Worm (Caenorhabditis elegans) whole organism, L1 larva: Measurements from ENCODE around the gene srw-7.
A peak's percentile ranks its signal among the peaks of the same experiment; 100 is the strongest.

Experiments used
- C16A3.4 ChIP-seq: fragments of 150-350 bp; optimal IDR thresholded peaks from 2 replicates; lab custom pipeline; 2014; ENCODE audit warnings: missing biosample characterization, missing genetic modification characterization
- aha-1 ChIP-seq: fragments of 150-350 bp; optimal IDR thresholded peaks from 2 replicates; lab custom pipeline; 2014; ENCODE audit warnings: missing biosample characterization, missing genetic modification characterization
- aly-2 ChIP-seq: fragments of 150-350 bp; optimal IDR thresholded peaks from 2 replicates; lab custom pipeline; 2014; ENCODE audit warnings: missing biosample characterization, missing genetic modification characterization
- blmp-1 ChIP-seq: fragments of 150-350 bp; optimal IDR thresholded peaks from 2 replicates; lab custom pipeline; 2014; ENCODE audit warnings: missing biosample characterization, missing genetic modification characterization
- ceh-63 ChIP-seq: fragments of 200-800 bp; sonication (Bioruptor generic); optimal IDR thresholded peaks from 2 replicates; lab custom pipeline; 2018; ENCODE audit warnings: mild to moderate bottlenecking, missing genetic modification characterization, missing compliant biosample characterization
- ceh-82 ChIP-seq, 3 experiments: fragments of 150-350 bp in 1 of 3; sonication (generic microtip) in 2 of 3; optimal IDR thresholded peaks; 2 replicates each; lab custom pipeline; 2014 to 2017; ENCODE audit warnings: missing biosample characterization in 3 of 3, missing genetic modification characterization in 3 of 3
- dpl-1 ChIP-seq, 3 experiments: fragments of 150-350 bp in 2 of 3; sonication (generic microtip) in 1 of 3; optimal IDR thresholded peaks; 2 replicates each; lab custom pipeline; 2014 to 2017; ENCODE audit warnings: missing biosample characterization in 3 of 3, missing genetic modification characterization in 3 of 3, missing genetic modification reagents in 3 of 3
- efl-1 ChIP-seq, 4 experiments: fragments of 150-350 bp; optimal IDR thresholded peaks in 3 of 4; peaks in 1 of 4; 1 replicate in 1 of 4; 2 replicates in 3 of 4; lab custom pipeline; 2014; ENCODE audit warnings: missing biosample characterization in 2 of 4, missing genetic modification characterization in 2 of 4, missing genetic modification reagents in 2 of 4
- egl-13 ChIP-seq: sonication (generic microtip); optimal IDR thresholded peaks from 2 replicates; lab custom pipeline; 2016; ENCODE audit warnings: missing genotype, missing genetic modification reagents, missing genetic modification characterization, missing compliant biosample characterization
- egl-27 ChIP-seq, 2 experiments: fragments of 150-350 bp in 1 of 2; sonication (generic microtip); optimal IDR thresholded peaks; 3 replicates each; lab custom pipeline; 2017 to 2018; ENCODE audit warnings: missing biosample characterization in 2 of 2, missing genetic modification characterization in 2 of 2, missing genetic modification reagents in 2 of 2
- elt-2 ChIP-seq: sonication (generic microtip); optimal IDR thresholded peaks from 2 replicates; lab custom pipeline; 2016; ENCODE audit warnings: missing genetic modification characterization, mild to moderate bottlenecking, inconsistent platforms, missing compliant biosample characterization, missing genetic modification reagents
- fkh-8 ChIP-seq: sonication (generic microtip); optimal IDR thresholded peaks from 2 replicates; lab custom pipeline; 2016; ENCODE audit warnings: mild to moderate bottlenecking, missing genetic modification characterization, missing compliant biosample characterization
- hpl-2 ChIP-seq: fragments of 150-350 bp; optimal IDR thresholded peaks from 2 replicates; lab custom pipeline; 2014; ENCODE audit warnings: missing biosample characterization, missing genetic modification reagents, missing genetic modification characterization
- isw-1 ChIP-seq: fragments of 200-800 bp; sonication (Bioruptor generic); IDR thresholded peaks from 2 replicates; pipeline ENCODE4 v1.3.6; 2022; ENCODE audit warnings: missing genetic modification characterization, missing compliant biosample characterization
- jun-1 ChIP-seq: fragments of 150-350 bp; optimal IDR thresholded peaks from 2 replicates; lab custom pipeline; 2014; ENCODE audit warnings: missing biosample characterization, missing genetic modification reagents, missing genetic modification characterization
- lin-14 ChIP-seq: fragments of 200-800 bp; sonication (Bioruptor generic); optimal IDR thresholded peaks from 2 replicates; lab custom pipeline; 2018; ENCODE audit warnings: mild to moderate bottlenecking, missing genetic modification characterization, moderate library complexity, missing compliant biosample characterization
- lin-35 ChIP-seq, 2 experiments: fragments of 150-350 bp; optimal IDR thresholded peaks; 2 replicates each; lab custom pipeline; 2014; ENCODE audit warnings: missing biosample characterization in 2 of 2, missing genetic modification characterization in 2 of 2, missing genetic modification reagents in 2 of 2
- lsy-2 ChIP-seq, 2 experiments: fragments of 150-350 bp; optimal IDR thresholded peaks; 2 replicates each; lab custom pipeline; 2014; ENCODE audit warnings: missing biosample characterization in 2 of 2, missing genetic modification characterization in 2 of 2
- mep-1 ChIP-seq: fragments of 150-350 bp; optimal IDR thresholded peaks from 2 replicates; lab custom pipeline; 2014; ENCODE audit warnings: missing biosample characterization, missing genetic modification characterization
- nhr-11 ChIP-seq: fragments of 150-350 bp; optimal IDR thresholded peaks from 2 replicates; lab custom pipeline; 2014; ENCODE audit warnings: missing biosample characterization, missing genetic modification characterization
- nhr-12 ChIP-seq: sonication (generic microtip); optimal IDR thresholded peaks from 2 replicates; lab custom pipeline; 2017; ENCODE audit warnings: missing biosample characterization, missing genetic modification characterization
- nhr-19 ChIP-seq: fragments of 200-800 bp; sonication (Bioruptor generic); conservative IDR thresholded peaks from 2 replicates; pipeline ENCODE4 v1.3.6; 2022; ENCODE audit warnings: missing genetic modification characterization, missing compliant biosample characterization
- nhr-20 ChIP-seq: sonication (generic microtip); optimal IDR thresholded peaks from 2 replicates; lab custom pipeline; 2016; ENCODE audit warnings: mild to moderate bottlenecking, missing genetic modification characterization, missing compliant biosample characterization
- nhr-28 ChIP-seq: fragments of 150-350 bp; optimal IDR thresholded peaks from 2 replicates; lab custom pipeline; 2014; ENCODE audit warnings: missing biosample characterization, missing genetic modification characterization
- nhr-71 ChIP-seq: sonication (generic microtip); optimal IDR thresholded peaks from 2 replicates; lab custom pipeline; 2016; ENCODE audit warnings: mild to moderate bottlenecking, missing genetic modification characterization, moderate library complexity, missing compliant biosample characterization
- nhr-77 ChIP-seq: fragments of 150-350 bp; optimal IDR thresholded peaks from 2 replicates; lab custom pipeline; 2014; ENCODE audit warnings: missing biosample characterization, missing genetic modification characterization
- nhr-85 ChIP-seq: sonication (generic microtip); peaks from one replicate; lab custom pipeline; 2016; ENCODE audit warnings: missing genetic modification characterization, inconsistent platforms, missing compliant biosample characterization
- nhr-90 ChIP-seq: sonication (generic microtip); optimal IDR thresholded peaks from 2 replicates; lab custom pipeline; 2016; ENCODE audit warnings: mild to moderate bottlenecking, missing genetic modification characterization, missing compliant biosample characterization; ENCODE audit not compliant: poor library complexity
- pax-3 ChIP-seq: fragments of 200-800 bp; sonication (Bioruptor generic); optimal IDR thresholded peaks from 2 replicates; lab custom pipeline; 2018; ENCODE audit warnings: mild to moderate bottlenecking, missing genetic modification characterization, moderate library complexity, missing compliant biosample characterization
- rnt-1 ChIP-seq: sonication (generic microtip); optimal IDR thresholded peaks from 2 replicates; lab custom pipeline; 2016; ENCODE audit warnings: mild to moderate bottlenecking, missing genetic modification characterization, moderate library complexity, missing compliant biosample characterization
- skn-1 ChIP-seq: fragments of 150-350 bp; optimal IDR thresholded peaks from 2 replicates; lab custom pipeline; 2014; ENCODE audit warnings: missing biosample characterization, missing genetic modification characterization
- snu-23 ChIP-seq: sonication (generic microtip); optimal IDR thresholded peaks from 2 replicates; lab custom pipeline; 2016; ENCODE audit warnings: missing genetic modification characterization, missing compliant biosample characterization
- unc-30 ChIP-seq: sonication (generic microtip); optimal IDR thresholded peaks from 2 replicates; lab custom pipeline; 2017; ENCODE audit warnings: missing biosample characterization, missing genetic modification characterization
- unc-62 ChIP-seq: fragments of 150-350 bp; optimal IDR thresholded peaks from 2 replicates; lab custom pipeline; 2014; ENCODE audit warnings: missing biosample characterization, missing genetic modification reagents, missing genetic modification characterization
- unc-98 ChIP-seq: fragments of 200-800 bp; sonication (Bioruptor generic); IDR thresholded peaks from 2 replicates; pipeline ENCODE4 v1.3.6; 2022; ENCODE audit warnings: missing genetic modification characterization, missing compliant biosample characterization
- zip-4 ChIP-seq: fragments of 200-800 bp; sonication (Bioruptor generic); optimal IDR thresholded peaks from 2 replicates; lab custom pipeline; 2018; ENCODE audit warnings: mild to moderate bottlenecking, missing genetic modification characterization, moderate library complexity, missing compliant biosample characterization
- ztf-4 ChIP-seq: fragments of 150-350 bp; optimal IDR thresholded peaks from 2 replicates; lab custom pipeline; 2014; ENCODE audit warnings: missing biosample characterization, missing genetic modification characterization

srw-7 gene

ce11 chrV:3801787-3802417, 4.2 kb upstream of the srw-7 start:
- no peak for TF ChIP-seq lin-35 (GFP tag; optimal IDR thresholded peaks at IDR 0.05; lab: Kevin White, UChicago)
- no peak for TF ChIP-seq efl-1 (optimal IDR thresholded peaks at IDR 0.05; lab: Kevin White, UChicago)
- peak in 1 of 2 experiments; percentile 24 for TF ChIP-seq efl-1 (GFP tag; optimal IDR thresholded peaks at IDR 0.05 in 1 of 2; lab: Kevin White, UChicago)
- TF ChIP-seq, all 84 proteins: peak for 1

- TF ChIP-seq aly-2 (no peak), rnt-1 (tag; lab: Kevin White, UChicago) (peak; percentile 89), nhr-90 (no peak), isw-1 (GFP tag; lab: Robert Waterston, UW) (0 out of 2 replicates have a peak, but pooled peaks have one; percentile 6), efl-1 (optimal IDR thresholded peaks at IDR 0.05; lab: Kevin White, UChicago) (peak; percentile 36 to 62), efl-1 (GFP tag; optimal IDR thresholded peaks at IDR 0.05 in 1 of 2; lab: Kevin White, UChicago) (peak; percentile 22 to 94), lin-14 (GFP tag; lab: Kevin White, UChicago) (peak; percentile 66), unc-98 (GFP tag; lab: Robert Waterston, UW) (no peak), unc-30 (tag; lab: Kevin White, UChicago) (no peak), nhr-12 (tag; lab: Kevin White, UChicago) (no peak), nhr-19 (peak; percentile 24; the same call in 1 of the 2 replicates), lin-35 (GFP tag; optimal IDR thresholded peaks at IDR 0.05; lab: Kevin White, UChicago) (peak in 1 of 2 experiments; percentile 43), zip-4 (GFP tag; lab: Kevin White, UChicago) (peak; percentile 59), ztf-4 (tag; lab: Kevin White, UChicago) (no peak), nhr-28 (tag; lab: Kevin White, UChicago) (no peak), elt-2 (tag; lab: Kevin White, UChicago) (no peak), dpl-1 (GFP tag; optimal IDR thresholded peaks at IDR 0.05; lab: Kevin White, UChicago) (peak in 2 of 3 experiments; percentile 9 to 21), nhr-11 (tag; lab: Kevin White, UChicago) (peak; percentile 47), ceh-82 (tag; optimal IDR thresholded peaks at IDR 0.05; lab: Kevin White, UChicago) (peak in 2 of 3 experiments; percentile 46 to 51), aha-1 (tag; lab: Kevin White, UChicago) (no peak), jun-1 (tag; lab: Kevin White, UChicago) (peak; percentile 57), skn-1 (tag; lab: Kevin White, UChicago) (peak; percentile 73), mep-1 (tag; lab: Kevin White, UChicago) (peak; percentile 11), lsy-2 (tag; optimal IDR thresholded peaks at IDR 0.05; lab: Kevin White, UChicago) (no peak), nhr-20 (tag; lab: Kevin White, UChicago) (peak; percentile 53), nhr-85 (tag; lab: Kevin White, UChicago) (peak; percentile 22), fkh-8 (peak; percentile 41), nhr-71 (tag; lab: Kevin White, UChicago) (peak; percentile 67), unc-62 (no peak), hpl-2 (peak; percentile 33), C16A3.4 (peak; percentile 22)
Measured at ce11 chrV:3803343-3803742, 2.7 kb upstream of the srw-7 start, which contains the start of gene cyp-33C8. Gene cyp-33C8 (minus strand): TSS chrV:3803542.

DNA sequence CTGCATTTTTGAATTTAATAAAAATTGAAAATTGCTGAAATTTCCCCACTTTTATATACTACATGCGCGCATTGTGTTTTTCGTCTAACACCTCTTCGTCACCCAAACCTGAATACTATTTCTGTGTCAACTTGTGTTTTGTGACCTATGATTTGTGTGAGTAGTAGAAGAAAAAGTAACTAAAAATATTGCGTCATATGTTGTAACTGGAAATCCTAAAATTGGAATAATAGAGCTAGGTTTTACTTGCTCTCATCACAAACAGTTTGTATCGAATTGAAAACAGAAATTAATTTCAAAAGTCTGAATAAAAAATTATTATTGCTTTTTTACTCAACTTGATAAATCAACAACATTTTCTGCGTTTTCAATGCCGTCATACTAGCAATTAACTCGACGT, 562 bp upstream of the srw-7 start, which contains the start of gene R08F11.4:
Gene R08F11.4, minus strand, starts transcription at position 29 of the 400 bp plus-strand sequence.
- no peak for TF ChIP-seq elt-2 (tag; lab: Kevin White, UChicago)
- no peak for TF ChIP-seq pax-3 (tag; lab: Kevin White, UChicago)
- TF ChIP-seq nhr-20 (tag; lab: Kevin White, UChicago) = peak; percentile 31
- no peak for TF ChIP-seq nhr-77 (tag; lab: Kevin White, UChicago)
- TF ChIP-seq blmp-1 (tag; lab: Kevin White, UChicago) = no peak
- TF ChIP-seq skn-1 (tag; lab: Kevin White, UChicago) = peak; percentile 13
- no peak for TF ChIP-seq ceh-63 (GFP tag; lab: Kevin White, UChicago)
- TF ChIP-seq lin-14 (GFP tag; lab: Kevin White, UChicago) = peak; percentile 29
- TF ChIP-seq snu-23 (GFP tag; lab: Kevin White, UChicago) = peak; percentile 9
- peak; percentile 26 for TF ChIP-seq nhr-71 (tag; lab: Kevin White, UChicago)
- TF ChIP-seq aly-2 = no peak
- no peak for TF ChIP-seq egl-13 (tag; lab: Kevin White, UChicago)
- TF ChIP-seq nhr-19 = no peak
- peak; percentile 9 for TF ChIP-seq nhr-90
- TF ChIP-seq egl-27 (tag; optimal IDR thresholded peaks at IDR 0.05; lab: Kevin White, UChicago) = no peak
- TF ChIP-seq nhr-85 (tag; lab: Kevin White, UChicago) = peak; percentile 64
- TF ChIP-seq, all 84 proteins: peak for 7
